Fruit fly (Drosophila melanogaster): ENCODE measurements around the gene CG7326.

Gene CG7326

DNA sequence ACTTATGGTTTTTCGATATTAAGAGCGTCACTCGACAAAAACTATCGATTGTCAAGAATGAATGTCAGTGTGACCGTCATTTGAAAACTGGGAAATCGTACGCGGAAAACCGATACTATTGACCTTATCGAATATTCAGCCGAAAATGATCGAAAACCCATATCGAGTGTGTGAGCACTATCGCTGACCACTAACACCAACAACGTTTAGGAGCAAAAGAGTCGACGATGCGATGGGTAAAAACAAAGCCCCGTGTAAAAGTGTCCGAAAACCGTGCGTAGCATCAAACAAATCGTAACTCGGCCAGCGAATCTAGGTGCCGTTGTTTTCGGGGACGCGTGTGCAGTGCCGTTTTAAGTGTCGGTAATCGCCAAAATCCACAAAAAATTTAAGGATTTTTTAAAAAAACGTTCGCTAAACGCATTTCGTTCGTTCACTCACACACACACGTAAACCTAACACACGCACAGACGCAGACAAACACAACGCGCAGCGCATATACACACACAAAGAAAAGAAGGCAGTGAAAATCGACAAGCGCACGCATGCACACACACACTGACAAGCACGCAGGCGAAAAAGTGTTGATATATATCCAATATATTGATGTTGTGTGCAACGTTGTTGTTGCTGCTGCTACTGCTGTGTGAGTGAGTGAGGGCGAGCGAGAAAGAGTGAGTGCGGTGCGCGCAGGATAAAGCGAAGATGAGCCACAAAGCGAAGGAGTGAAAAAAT lies at the start of gene CG7326, which contains the start of gene Dora (continued):
- no peak for TF ChIP-seq lmd (GFP tag; IDR thresholded peaks at IDR 0.05)
- no peak for TF ChIP-seq Ravus (GFP tag; IDR thresholded peaks at IDR 0.05)
- TF ChIP-seq cas (GFP tag; IDR thresholded peaks at IDR 0.05), result no peak
- TF ChIP-seq CG10274 (GFP tag; optimal IDR thresholded peaks at IDR 0.05), result no peak
- no peak for TF ChIP-seq Gsc (GFP tag; IDR thresholded peaks at IDR 0.05)
- TF ChIP-seq oc (tag; optimal IDR thresholded peaks at IDR 0.05), result no peak
- TF ChIP-seq dpn (GFP tag; optimal IDR thresholded peaks at IDR 0.05), result peak in 1 of 2 experiments; percentile 25
- TF ChIP-seq CG4617 (GFP tag; optimal IDR thresholded peaks at IDR 0.05; ENCODE audit: borderline replicate concordance), result peak; percentile 54
- TF ChIP-seq Dll (GFP tag; IDR thresholded peaks at IDR 0.05; ENCODE audit: partially characterized antibody), result peak; percentile 87
- TF ChIP-seq NC2β (GFP tag; optimal IDR thresholded peaks at IDR 0.05), result peak; percentile 8
- TF ChIP-seq YL-1 (GFP tag; optimal IDR thresholded peaks at IDR 0.05), result peak; percentile 85
- TF ChIP-seq slp2 (GFP tag; optimal IDR thresholded peaks at IDR 0.05), result no peak
- peak; percentile 80 for TF ChIP-seq MESR4 (GFP tag; optimal IDR thresholded peaks at IDR 0.05)
- TF ChIP-seq stwl (tag; optimal IDR thresholded peaks at IDR 0.05), result peak; percentile 74
- no peak for TF ChIP-seq Taf1 (GFP tag; IDR thresholded peaks at IDR 0.05)
- TF ChIP-seq C15 (GFP tag; IDR thresholded peaks at IDR 0.05), result no peak
- no peak for TF ChIP-seq CG43689 (GFP tag; IDR thresholded peaks at IDR 0.05)
- TF ChIP-seq Eip74EF (GFP tag; optimal IDR thresholded peaks at IDR 0.05), result no peak
- TF ChIP-seq CG13123 (GFP tag; optimal IDR thresholded peaks at IDR 0.05), result no peak
- no peak; the same call in 2 of the 3 replicates for TF ChIP-seq CG17361 (GFP tag; IDR thresholded peaks at IDR 0.05)
- TF ChIP-seq nau (GFP tag; optimal IDR thresholded peaks at IDR 0.05), result no peak
- no peak for TF ChIP-seq en (GFP tag; optimal IDR thresholded peaks at IDR 0.05)
- no peak for TF ChIP-seq CG7987 (GFP tag; optimal IDR thresholded peaks at IDR 0.05)
- no peak for TF ChIP-seq Rx (GFP tag; IDR thresholded peaks at IDR 0.05)
- no peak for TF ChIP-seq CG13424 (tag; optimal IDR thresholded peaks at IDR 0.05)
- TF ChIP-seq CG14860 (GFP tag; IDR thresholded peaks at IDR 0.05; ENCODE audit: partially characterized antibody), result peak; percentile 90
- no peak for TF ChIP-seq CG4404 (GFP tag; IDR thresholded peaks at IDR 0.05)
- peak; percentile 92 for TF ChIP-seq BEAF-32 (GFP tag; optimal IDR thresholded peaks at IDR 0.05)
- TF ChIP-seq Tbp (GFP tag; optimal IDR thresholded peaks at IDR 0.05), result no peak
- no peak for TF ChIP-seq Sry-β (GFP tag; optimal IDR thresholded peaks at IDR 0.05)
- no peak for TF ChIP-seq ro (GFP tag; IDR thresholded peaks at IDR 0.05)
- TF ChIP-seq da (GFP tag; optimal IDR thresholded peaks at IDR 0.05), result no peak
- TF ChIP-seq usp (GFP tag; optimal IDR thresholded peaks at IDR 0.05), result no peak
- no peak for TF ChIP-seq CG32767 (GFP tag; IDR thresholded peaks at IDR 0.05)
- no peak for TF ChIP-seq tx (GFP tag; optimal IDR thresholded peaks at IDR 0.05)
- TF ChIP-seq Chrac-16 (GFP tag; optimal IDR thresholded peaks at IDR 0.05), result no peak
- TF ChIP-seq Abd-B (GFP tag; optimal IDR thresholded peaks at IDR 0.05), result no peak
- peak; percentile 25 for TF ChIP-seq scrt (GFP tag; optimal IDR thresholded peaks at IDR 0.05)
- no peak for TF ChIP-seq crp (GFP tag; optimal IDR thresholded peaks at IDR 0.05)
- peak; percentile 5 for TF ChIP-seq CG3281 (GFP tag; optimal IDR thresholded peaks at IDR 0.05)
- no peak for TF ChIP-seq Doc2 (GFP tag; IDR thresholded peaks at IDR 0.05)
- no peak for TF ChIP-seq CG10321 (GFP tag; IDR thresholded peaks at IDR 0.05)
- no peak for TF ChIP-seq Sox100B (GFP tag; optimal IDR thresholded peaks at IDR 0.05)
- TF ChIP-seq phol (tag; optimal IDR thresholded peaks at IDR 0.05), result peak; percentile 12
- no peak for TF ChIP-seq Hr39 (optimal IDR thresholded peaks at IDR 0.05)
- TF ChIP-seq eve (GFP tag; optimal IDR thresholded peaks at IDR 0.05), result no peak
- TF ChIP-seq CG7271 (tag; optimal IDR thresholded peaks at IDR 0.05), result no peak
- no peak for TF ChIP-seq Ssrp (tag; optimal IDR thresholded peaks at IDR 0.05)
- no peak for TF ChIP-seq Sox102F (GFP tag; optimal IDR thresholded peaks at IDR 0.05)
- no peak for TF ChIP-seq CG6654 (GFP tag; optimal IDR thresholded peaks at IDR 0.05)
